Worm (Caenorhabditis elegans) whole organism, L4 larva: ENCODE data around the gene W03H9.2.

Experiments used
- R02D3.7 ChIP-seq: fragments of 150-350 bp; sonication (generic microtip); optimal IDR thresholded peaks from 3 replicates; lab custom pipeline; 2014; ENCODE audit warnings: missing biosample characterization, missing genetic modification characterization
- ceh-20 ChIP-seq: fragments of 200-800 bp; sonication (Bioruptor generic); IDR thresholded peaks from 2 replicates; pipeline ENCODE4 v1.3.6; 2022; ENCODE audit warnings: missing genetic modification reagents, missing genetic modification characterization, missing compliant biosample characterization
- daf-12 ChIP-seq: fragments of 150-350 bp; optimal IDR thresholded peaks from 2 replicates; lab custom pipeline; 2014; ENCODE audit warnings: missing biosample characterization, missing genetic modification reagents, missing genetic modification characterization
- hmg-1.1 ChIP-seq: fragments of 200-800 bp; sonication (Bioruptor generic); IDR thresholded peaks from 2 replicates; pipeline ENCODE4 v1.3.6; 2022; ENCODE audit warnings: missing genetic modification reagents, missing genetic modification characterization, missing compliant biosample characterization
- nhr-111 ChIP-seq: fragments of 200-800 bp; sonication (Bioruptor generic); optimal IDR thresholded peaks from 2 replicates; lab custom pipeline; 2018; ENCODE audit warnings: mild to moderate bottlenecking, missing genetic modification characterization, missing compliant biosample characterization
- nhr-237 ChIP-seq: sonication (generic microtip); optimal IDR thresholded peaks from 2 replicates; lab custom pipeline; 2017; ENCODE audit warnings: missing biosample characterization, missing genetic modification characterization
- nhr-48 ChIP-seq: sonication (generic microtip); optimal IDR thresholded peaks from 2 replicates; lab custom pipeline; 2016; ENCODE audit warnings: mild to moderate bottlenecking, missing genetic modification characterization, missing compliant biosample characterization
- snpc-1.2 ChIP-seq: fragments of 200-800 bp; sonication (Bioruptor generic); IDR thresholded peaks from 2 replicates; pipeline ENCODE4 v1.3.6; 2022; ENCODE audit warnings: missing genetic modification reagents, missing genetic modification characterization, missing compliant biosample characterization

ce11 chrII:14106164-14106563 is 37.5 kb downstream of the W03H9.2 start:
- TF ChIP-seq nhr-48 (tag; lab: Kevin White, UChicago), result no peak
- no peak for TF ChIP-seq snpc-1.2 (GFP tag; lab: Robert Waterston, UW)
- TF ChIP-seq nhr-237 (tag; lab: Kevin White, UChicago), result no peak
- TF ChIP-seq daf-12, result no peak
- TF ChIP-seq nhr-111, result no peak
- no peak for TF ChIP-seq R02D3.7 (tag; lab: Kevin White, UChicago)
- no peak for TF ChIP-seq hmg-1.1
- no peak for TF ChIP-seq ceh-20 (GFP tag; lab: Robert Waterston, UW)
